Fruit fly (Drosophila melanogaster): Measurements from ENCODE around the gene lmgA.

lmgA gene

dm6 chr2L:8528318-8528717 is at the start of gene lmgA, which contains the start of gene lmgB (continued):
- peak; percentile 32 for TF ChIP-seq Hmr (GFP tag; optimal IDR thresholded peaks at IDR 0.05)
- TF ChIP-seq ato (GFP tag; IDR thresholded peaks at IDR 0.05; ENCODE audit: partially characterized antibody) = peak; percentile 89
- TF ChIP-seq row (GFP tag; IDR thresholded peaks at IDR 0.05) = peak; percentile 61
- peak; percentile 87 for TF ChIP-seq CG7963 (GFP tag; IDR thresholded peaks at IDR 0.05; ENCODE audit: partially characterized antibody)
- TF ChIP-seq jigr1 (GFP tag; IDR thresholded peaks at IDR 0.05) = no peak
- no peak; the same call in 2 of the 3 replicates for TF ChIP-seq Aef1 (GFP tag; IDR thresholded peaks at IDR 0.05)
- peak; percentile 90 for TF ChIP-seq CG6791 (GFP tag; IDR thresholded peaks at IDR 0.05; ENCODE audit: partially characterized antibody)
- TF ChIP-seq CG11247 (GFP tag; IDR thresholded peaks at IDR 0.05) = no peak
- TF ChIP-seq BEAF-32 (GFP tag; optimal IDR thresholded peaks at IDR 0.05) = peak; percentile 87
- TF ChIP-seq CG1024 (GFP tag; IDR thresholded peaks at IDR 0.05) = no peak
- TF ChIP-seq HLH4C (GFP tag; IDR thresholded peaks at IDR 0.05; ENCODE audit: partially characterized antibody) = peak; percentile 97
- TF ChIP-seq CG17802 (tag; optimal IDR thresholded peaks at IDR 0.05) = no peak
- TF ChIP-seq CoRest (tag; optimal IDR thresholded peaks at IDR 0.05) = peak; percentile 50
- no peak for TF ChIP-seq hkb (optimal IDR thresholded peaks at IDR 0.05)
- peak; percentile 30; the same call in 1 of the 2 replicates for TF ChIP-seq hkb (GFP tag; IDR thresholded peaks at IDR 0.05)
- no peak for TF ChIP-seq Vsx1 (GFP tag; optimal IDR thresholded peaks at IDR 0.05)
- TF ChIP-seq CG6272 (GFP tag; IDR thresholded peaks at IDR 0.05) = no peak; the same call in 1 of the 2 replicates
- no peak for TF ChIP-seq chif (GFP tag; optimal IDR thresholded peaks at IDR 0.05)
- peak; percentile 22 for TF ChIP-seq CG9797 (GFP tag; optimal IDR thresholded peaks at IDR 0.05)
- no peak for TF ChIP-seq tx (GFP tag; optimal IDR thresholded peaks at IDR 0.05)
- no peak for TF ChIP-seq Rx (GFP tag; IDR thresholded peaks at IDR 0.05)
- no peak for TF ChIP-seq CG12104 (GFP tag; optimal IDR thresholded peaks at IDR 0.05)
- TF ChIP-seq CG7987 (GFP tag; optimal IDR thresholded peaks at IDR 0.05) = no peak
- peak; percentile 82 for TF ChIP-seq CG2129 (GFP tag; IDR thresholded peaks at IDR 0.05; ENCODE audit: partially characterized antibody)
- TF ChIP-seq CG8359 (GFP tag; optimal IDR thresholded peaks at IDR 0.05; ENCODE audit: borderline replicate concordance) = no peak
- no peak for TF ChIP-seq Drgx (GFP tag; IDR thresholded peaks at IDR 0.05)
- no peak for TF ChIP-seq ap (GFP tag; IDR thresholded peaks at IDR 0.05)
- TF ChIP-seq H15 (GFP tag; IDR thresholded peaks at IDR 0.05) = peak; percentile 24; the same call in 1 of the 3 replicates
- TF ChIP-seq MTF-1 (GFP tag; optimal IDR thresholded peaks at IDR 0.05; ENCODE audit: borderline replicate concordance) = no peak
- TF ChIP-seq fru (optimal IDR thresholded peaks at IDR 0.05) = no peak
- no peak for TF ChIP-seq sug (tag; optimal IDR thresholded peaks at IDR 0.05)
- TF ChIP-seq Rfx (GFP tag; IDR thresholded peaks at IDR 0.05) = peak; percentile 76
- TF ChIP-seq cg (GFP tag; optimal IDR thresholded peaks at IDR 0.05) = no peak
- peak; percentile 40 for TF ChIP-seq tup (GFP tag; optimal IDR thresholded peaks at IDR 0.05)
- TF ChIP-seq CG10565 (GFP tag; optimal IDR thresholded peaks at IDR 0.05) = no peak
- TF ChIP-seq gsb-n (tag; optimal IDR thresholded peaks at IDR 0.05) = no peak
- TF ChIP-seq otp (GFP tag; IDR thresholded peaks at IDR 0.05) = no peak
- TF ChIP-seq nom (GFP tag; optimal IDR thresholded peaks at IDR 0.05) = no peak
- peak; percentile 88 for TF ChIP-seq stwl (tag; optimal IDR thresholded peaks at IDR 0.05)
- no peak for TF ChIP-seq CG12219 (GFP tag; optimal IDR thresholded peaks at IDR 0.05)
- no peak for TF ChIP-seq Mrtf (GFP tag; IDR thresholded peaks at IDR 0.05)
- no peak for TF ChIP-seq Nf-YB (GFP tag; optimal IDR thresholded peaks at IDR 0.05)
- TF ChIP-seq CG30431 (GFP tag; optimal IDR thresholded peaks at IDR 0.05) = no peak
- TF ChIP-seq pb (GFP tag; optimal IDR thresholded peaks at IDR 0.05) = no peak
- peak; percentile 75 for TF ChIP-seq CG34224 (GFP tag; IDR thresholded peaks at IDR 0.05; ENCODE audit: partially characterized antibody)
- no peak for TF ChIP-seq ro (GFP tag; IDR thresholded peaks at IDR 0.05)
- peak; percentile 41; the same call in 1 of the 2 replicates for TF ChIP-seq vvl (GFP tag; IDR thresholded peaks at IDR 0.05)
- TF ChIP-seq CG14860 (GFP tag; IDR thresholded peaks at IDR 0.05; ENCODE audit: partially characterized antibody) = peak; percentile 93
- TF ChIP-seq onecut (GFP tag; IDR thresholded peaks at IDR 0.05) = peak; percentile 52
- peak; percentile 79 for TF ChIP-seq trem (tag; optimal IDR thresholded peaks at IDR 0.05)
- no peak for TF ChIP-seq fd64A (GFP tag; optimal IDR thresholded peaks at IDR 0.05)
